Fruit fly (Drosophila melanogaster): Measurements from ENCODE around the gene EloA.

EloA gene

dm6 chr3R:23225266-23225665 lies 26.1 kb upstream of the EloA start (continued):
- peak; percentile 64 for TF ChIP-seq CG2120 (GFP tag; optimal IDR thresholded peaks at IDR 0.05)
- peak; percentile 41 for TF ChIP-seq Dek (tag; optimal IDR thresholded peaks at IDR 0.05)
- TF ChIP-seq CG4424 (GFP tag; optimal IDR thresholded peaks at IDR 0.05): peak; percentile 22
- TF ChIP-seq Ets65A (GFP tag): no peak
- TF ChIP-seq kni (GFP tag; optimal IDR thresholded peaks at IDR 0.05): no peak
- TF ChIP-seq CG14014 (GFP tag; IDR thresholded peaks at IDR 0.05): peak; percentile 57; the same call in 1 of the 2 replicates
- peak; percentile 25 for TF ChIP-seq HLH54F (GFP tag; optimal IDR thresholded peaks at IDR 0.05)
- TF ChIP-seq CG1603 (tag; optimal IDR thresholded peaks at IDR 0.05): peak; percentile 8
- TF ChIP-seq gsb-n (tag; optimal IDR thresholded peaks at IDR 0.05): no peak
- no peak for TF ChIP-seq Trl (optimal IDR thresholded peaks at IDR 0.05)
- TF ChIP-seq Trl (GFP tag; optimal IDR thresholded peaks at IDR 0.05): peak; percentile 49
- TF ChIP-seq CG2116 (GFP tag; optimal IDR thresholded peaks at IDR 0.05): peak; percentile 7
- TF ChIP-seq Opbp (GFP tag; IDR thresholded peaks at IDR 0.05; ENCODE audit: partially characterized antibody): no peak
- peak; percentile 6 for TF ChIP-seq CG18764 (GFP tag; optimal IDR thresholded peaks at IDR 0.05)
- peak; percentile 53 for TF ChIP-seq CG1647 (GFP tag; optimal IDR thresholded peaks at IDR 0.05)
- TF ChIP-seq bigmax (GFP tag; optimal IDR thresholded peaks at IDR 0.05): no peak
- TF ChIP-seq CHES-1-like (GFP tag; optimal IDR thresholded peaks at IDR 0.05): peak; percentile 29
- peak; percentile 49 for TF ChIP-seq CG6765 (GFP tag; optimal IDR thresholded peaks at IDR 0.05)
- TF ChIP-seq CG32772 (GFP tag; IDR thresholded peaks at IDR 0.05): no peak
- TF ChIP-seq CG9437 (GFP tag; optimal IDR thresholded peaks at IDR 0.05): no peak
- TF ChIP-seq CG10321 (GFP tag; IDR thresholded peaks at IDR 0.05): peak; percentile 21; the same call in 1 of the 2 replicates
- peak in 1 of 2 experiments; percentile 32 for TF ChIP-seq bsh (GFP tag; optimal IDR thresholded peaks at IDR 0.05)
- peak; percentile 16 for TF ChIP-seq CG7556 (GFP tag; optimal IDR thresholded peaks at IDR 0.05)
- 0 out of 2 replicates have a peak, but pooled peaks have one; percentile 16 for TF ChIP-seq al (GFP tag; IDR thresholded peaks at IDR 0.05)
- TF ChIP-seq lmd (GFP tag; IDR thresholded peaks at IDR 0.05): no peak
- TF ChIP-seq exex (tag; optimal IDR thresholded peaks at IDR 0.05): peak; percentile 19
- TF ChIP-seq CG6175 (GFP tag; IDR thresholded peaks at IDR 0.05): 0 out of 3 replicates have a peak, but pooled peaks have one; percentile 24
- peak; percentile 32 for TF ChIP-seq CG15269 (tag; optimal IDR thresholded peaks at IDR 0.05)
- peak; percentile 9 for TF ChIP-seq CG15601 (tag; optimal IDR thresholded peaks at IDR 0.05)
- TF ChIP-seq CG12071 (GFP tag; optimal IDR thresholded peaks at IDR 0.05): peak; percentile 70
- no peak for TF ChIP-seq CG6272 (GFP tag; IDR thresholded peaks at IDR 0.05)
- TF ChIP-seq CG7839 (tag; optimal IDR thresholded peaks at IDR 0.05): peak; percentile 19
- peak; percentile 53; the same call in 1 of the 2 replicates for TF ChIP-seq CG32532 (GFP tag; IDR thresholded peaks at IDR 0.05)
- TF ChIP-seq CG10147 (GFP tag; optimal IDR thresholded peaks at IDR 0.05): peak; percentile 25
- peak; percentile 15 for TF ChIP-seq gro (GFP tag; optimal IDR thresholded peaks at IDR 0.05)
- peak; percentile 19 for TF ChIP-seq tx (GFP tag; optimal IDR thresholded peaks at IDR 0.05)
- TF ChIP-seq Hmx (GFP tag; optimal IDR thresholded peaks at IDR 0.05): no peak
- TF ChIP-seq HLH4C (GFP tag; IDR thresholded peaks at IDR 0.05; ENCODE audit: partially characterized antibody): no peak
- TF ChIP-seq Max (GFP tag; optimal IDR thresholded peaks at IDR 0.05): peak; percentile 1
- TF ChIP-seq CoRest (tag; optimal IDR thresholded peaks at IDR 0.05): peak; percentile 33
- 0 out of 3 replicates have a peak, but pooled peaks have one; percentile 30 for TF ChIP-seq CG17361 (GFP tag; IDR thresholded peaks at IDR 0.05)
- peak; percentile 20; the same call in 1 of the 2 replicates for TF ChIP-seq CG14441 (GFP tag; IDR thresholded peaks at IDR 0.05)
- TF ChIP-seq knrl (GFP tag; IDR thresholded peaks at IDR 0.05; ENCODE audit: partially characterized antibody): no peak
- TF ChIP-seq hkb (optimal IDR thresholded peaks at IDR 0.05): no peak
- peak; percentile 46; the same call in 1 of the 2 replicates for TF ChIP-seq hkb (GFP tag; IDR thresholded peaks at IDR 0.05)
- no peak for TF ChIP-seq CG9797 (GFP tag; optimal IDR thresholded peaks at IDR 0.05)
- peak; percentile 35 for TF ChIP-seq repo (GFP tag; optimal IDR thresholded peaks at IDR 0.05)
- no peak for TF ChIP-seq jigr1 (GFP tag; IDR thresholded peaks at IDR 0.05)
- TF ChIP-seq chn (GFP tag; optimal IDR thresholded peaks at IDR 0.05): no peak
- peak; percentile 28; the same call in 1 of the 2 replicates for TF ChIP-seq ranshi (GFP tag; IDR thresholded peaks at IDR 0.05)
- peak; percentile 11 for TF ChIP-seq CG1792 (GFP tag; optimal IDR thresholded peaks at IDR 0.05)
